Worm (Caenorhabditis elegans): ENCODE results near the gene fzo-1.
A peak's percentile ranks its signal among the peaks of the same experiment; 100 is the strongest.

fzo-1 gene

ce11 chrII:5806563-5806962, 29.4 kb downstream of the fzo-1 start:
- no peak for TF ChIP-seq ceh-28 (tag; optimal IDR thresholded peaks at IDR 0.05)
- no peak for TF ChIP-seq unc-130 (GFP tag; optimal IDR thresholded peaks at IDR 0.05)
- TF ChIP-seq hlh-30 (tag; optimal IDR thresholded peaks at IDR 0.05; ENCODE audit: insufficient read depth), result no peak
- no peak for TF ChIP-seq daf-16 (GFP tag; optimal IDR thresholded peaks at IDR 0.05)
- TF ChIP-seq daf-16 (tag; optimal IDR thresholded peaks at IDR 0.05), result peak; percentile 38
- no peak for TF ChIP-seq daf-12 (tag; optimal IDR thresholded peaks at IDR 0.05)
- no peak for TF ChIP-seq daf-8 (GFP tag; IDR thresholded peaks at IDR 0.05)
- 0 out of 2 replicates have a peak, but pooled peaks have one; percentile 26 for TF ChIP-seq lin-1 (GFP tag; IDR thresholded peaks at IDR 0.05)
- no peak for TF ChIP-seq lin-38 (GFP tag; IDR thresholded peaks at IDR 0.05)
- TF ChIP-seq mdl-1 (tag; optimal IDR thresholded peaks at IDR 0.05), result no peak
- peak; percentile 90 for TF ChIP-seq nhr-28 (tag; optimal IDR thresholded peaks at IDR 0.05)
- no peak for TF ChIP-seq nhr-11 (tag; optimal IDR thresholded peaks at IDR 0.05)
- TF ChIP-seq php-3 (GFP tag; IDR thresholded peaks at IDR 0.05), result no peak
- TF ChIP-seq nhr-41 (GFP tag; IDR thresholded peaks at IDR 0.05), result peak; percentile 60; the same call in 1 of the 2 replicates
- TF ChIP-seq spr-1 (tag; optimal IDR thresholded peaks at IDR 0.05), result no peak
- no peak for TF ChIP-seq nhr-102 (tag; optimal IDR thresholded peaks at IDR 0.05)
- TF ChIP-seq zfp-3 (GFP tag; conservative IDR thresholded peaks at IDR 0.05), result no peak
- TF ChIP-seq nhr-77 (tag; optimal IDR thresholded peaks at IDR 0.05), result peak; percentile 52
- TF ChIP-seq lir-3 (tag; optimal IDR thresholded peaks at IDR 0.05), result no peak
- peak; percentile 89 for TF ChIP-seq dmd-6 (GFP tag; IDR thresholded peaks at IDR 0.05)
- no peak for TF ChIP-seq lim-7 (GFP tag; IDR thresholded peaks at IDR 0.05)
- no peak for TF ChIP-seq sdz-12 (GFP tag; optimal IDR thresholded peaks at IDR 0.05)
- TF ChIP-seq egl-43 (GFP tag; IDR thresholded peaks at IDR 0.05), result no peak
- TF ChIP-seq skn-1 (tag; optimal IDR thresholded peaks at IDR 0.05), result no peak
- TF ChIP-seq pqm-1 (tag; optimal IDR thresholded peaks at IDR 0.05), result peak; percentile 92
- no peak for TF ChIP-seq egl-27 (tag; optimal IDR thresholded peaks at IDR 0.05)
- TF ChIP-seq nhr-111 (GFP tag; optimal IDR thresholded peaks at IDR 0.05), result no peak
- no peak for TF ChIP-seq Y105C5A.15 (GFP tag; IDR thresholded peaks at IDR 0.05)
- no peak for TF ChIP-seq jun-1 (tag; optimal IDR thresholded peaks at IDR 0.05)
- peak; percentile 64 for TF ChIP-seq hlh-11 (tag; optimal IDR thresholded peaks at IDR 0.05)
- TF ChIP-seq ceh-44 (GFP tag; IDR thresholded peaks at IDR 0.05), result no peak
- peak; percentile 28 for TF ChIP-seq dve-1 (tag; optimal IDR thresholded peaks at IDR 0.05; ENCODE audit: insufficient read depth)

- TF ChIP-seq nhr-111 (GFP tag; optimal IDR thresholded peaks at IDR 0.05), result no peak
- no peak for TF ChIP-seq daf-19 (GFP tag; conservative IDR thresholded peaks at IDR 0.05)
- no peak for TF ChIP-seq daf-16 (GFP tag; optimal IDR thresholded peaks at IDR 0.05)
- TF ChIP-seq daf-16 (tag; optimal IDR thresholded peaks at IDR 0.05), result peak; percentile 88
- peak; percentile 38 for TF ChIP-seq hlh-11 (tag; optimal IDR thresholded peaks at IDR 0.05)
- TF ChIP-seq hlh-30 (tag; optimal IDR thresholded peaks at IDR 0.05; ENCODE audit: insufficient read depth), result peak; percentile 45
- no peak for TF ChIP-seq ZK546.5 (tag; optimal IDR thresholded peaks at IDR 0.05)
- peak; percentile 19 for TF ChIP-seq pqm-1 (tag; optimal IDR thresholded peaks at IDR 0.05)
- TF ChIP-seq nhr-28 (tag; optimal IDR thresholded peaks at IDR 0.05), result peak; percentile 23
- TF ChIP-seq php-3 (GFP tag; IDR thresholded peaks at IDR 0.05), result peak; percentile 46; the same call in 1 of the 2 replicates
- peak; percentile 4 for TF ChIP-seq dve-1 (tag; optimal IDR thresholded peaks at IDR 0.05; ENCODE audit: insufficient read depth)
- no peak for TF ChIP-seq mdt-29 (GFP tag; IDR thresholded peaks at IDR 0.05)
- TF ChIP-seq mdl-1 (tag; optimal IDR thresholded peaks at IDR 0.05), result peak in 1 of 2 experiments; percentile 3
- TF ChIP-seq dmd-6 (GFP tag; IDR thresholded peaks at IDR 0.05), result peak; percentile 46
- TF ChIP-seq egl-27 (tag; optimal IDR thresholded peaks at IDR 0.05), result no peak
These were observed 30.7 kb downstream of the fzo-1 start, which contains the start of gene K05F1.10 for ce11 chrII:5805303-5805702. TSS of gene K05F1.10 (minus strand) at chrII:5805473.

ce11 chrII:5804288-5804687, 31.7 kb downstream of the fzo-1 start:
- TF ChIP-seq daf-16 (GFP tag; optimal IDR thresholded peaks at IDR 0.05), result no peak
- TF ChIP-seq daf-16 (tag; optimal IDR thresholded peaks at IDR 0.05), result peak; percentile 72
- no peak for TF ChIP-seq dmd-9 (GFP tag; IDR thresholded peaks at IDR 0.05)
- TF ChIP-seq nhr-41 (GFP tag; IDR thresholded peaks at IDR 0.05), result no peak
- TF ChIP-seq dve-1 (tag; optimal IDR thresholded peaks at IDR 0.05; ENCODE audit: insufficient read depth), result peak; percentile 70
- TF ChIP-seq hif-1 (tag; optimal IDR thresholded peaks at IDR 0.05), result peak in 1 of 2 experiments; percentile 8
- TF ChIP-seq hlh-11 (tag; optimal IDR thresholded peaks at IDR 0.05), result peak; percentile 21
- no peak for TF ChIP-seq nhr-102 (tag; optimal IDR thresholded peaks at IDR 0.05)
- TF ChIP-seq madf-5 (GFP tag; IDR thresholded peaks at IDR 0.05), result no peak
- peak; percentile 9 for TF ChIP-seq pqm-1 (tag; optimal IDR thresholded peaks at IDR 0.05)
- no peak for TF ChIP-seq zfp-2 (tag; optimal IDR thresholded peaks at IDR 0.05)
- no peak for TF ChIP-seq D1046.2 (GFP tag; IDR thresholded peaks at IDR 0.05)
- TF ChIP-seq daf-8 (GFP tag; IDR thresholded peaks at IDR 0.05), result no peak
- no peak for TF ChIP-seq mes-2 (tag; optimal IDR thresholded peaks at IDR 0.05; ENCODE audit: poor library complexity, severe bottlenecking)
- no peak for TF ChIP-seq zag-1 (tag; optimal IDR thresholded peaks at IDR 0.05)
- TF ChIP-seq nhr-11 (tag; optimal IDR thresholded peaks at IDR 0.05), result no peak
- no peak for TF ChIP-seq daf-19 (GFP tag; conservative IDR thresholded peaks at IDR 0.05)
- peak; percentile 41 for TF ChIP-seq T20F7.1 (GFP tag; optimal IDR thresholded peaks at IDR 0.05)
- TF ChIP-seq zfp-3 (GFP tag; conservative IDR thresholded peaks at IDR 0.05), result no peak
- TF ChIP-seq ces-1 (GFP tag; optimal IDR thresholded peaks at IDR 0.05), result no peak
- TF ChIP-seq saeg-2 (GFP tag; IDR thresholded peaks at IDR 0.05), result no peak
- peak; percentile 96 for TF ChIP-seq php-3 (GFP tag; IDR thresholded peaks at IDR 0.05)
- no peak for TF ChIP-seq unc-130 (GFP tag; optimal IDR thresholded peaks at IDR 0.05)

Measured in whole organism, L4 larva.